Fruit fly (Drosophila melanogaster) S2 (cell line): ENCODE results near the gene tyn.

Experiments
- CG8478 ChIP-seq: fragments of >200 bp; optimal IDR thresholded peaks from 2 replicates; lab custom pipeline; 2018
- CTCF ChIP-seq, 2 experiments: fragments of >200 bp; optimal IDR thresholded peaks; 2 replicates each; lab custom pipeline; 2018

- TF ChIP-seq CTCF (optimal IDR thresholded peaks at IDR 0.05; lab: Kevin White, UChicago) = no peak
- TF ChIP-seq CG8478 (lab: Kevin White, UChicago) = no peak
These were observed 107.2 kb downstream of the tyn start for dm6 chrX:247329-247728.
